Fruit fly (Drosophila melanogaster) whole organism, wandering third instar larva: Measurements from ENCODE around the gene REG.
A peak's percentile ranks its signal among the peaks of the same experiment; 100 is the strongest.

Experiments used
- Abd-B ChIP-seq: fragments of >200 bp; optimal IDR thresholded peaks from 2 replicates; lab custom pipeline; 2017; ENCODE audit warnings: missing biosample characterization, missing genetic modification characterization
- CG32264 ChIP-seq: fragments of 200-800 bp; sonication (Bioruptor generic); optimal IDR thresholded peaks from 2 replicates; lab custom pipeline; 2016; ENCODE audit warnings: missing biosample characterization, missing genetic modification characterization
- CG9705 ChIP-seq: fragments of 200-800 bp; sonication (Bioruptor generic); optimal IDR thresholded peaks from 2 replicates; lab custom pipeline; 2018; ENCODE audit warnings: missing biosample characterization, mild to moderate bottlenecking, missing genetic modification characterization
- CrebA ChIP-seq: fragments of 200-800 bp; sonication (Bioruptor generic); optimal IDR thresholded peaks from 2 replicates; lab custom pipeline; 2016; ENCODE audit warnings: missing biosample characterization, mild to moderate bottlenecking, missing genetic modification characterization, borderline replicate concordance
- Dfd ChIP-seq: fragments of >200 bp; optimal IDR thresholded peaks from 2 replicates; lab custom pipeline; 2017; ENCODE audit warnings: missing biosample characterization, missing genetic modification characterization
- Dif ChIP-seq: fragments of 200-275, 200-300 bp; sonication (Bioruptor generic); optimal IDR thresholded peaks from 2 replicates; lab custom pipeline; 2018; ENCODE audit warnings: missing biosample characterization, missing genetic modification characterization; ENCODE audit not compliant: partially characterized antibody
- GATAd ChIP-seq: sonication (Bioruptor generic); optimal IDR thresholded peaks from 2 replicates; lab custom pipeline; 2016; ENCODE audit warnings: missing biosample characterization, missing genetic modification characterization
- HLH106 ChIP-seq: fragments of 200-800 bp; optimal IDR thresholded peaks from 3 replicates; lab custom pipeline; 2019; ENCODE audit warnings: missing biosample characterization, mild to moderate bottlenecking, missing genetic modification characterization, moderate library complexity
- Hnf4 ChIP-seq: fragments of 200-800 bp; sonication (Bioruptor generic); optimal IDR thresholded peaks from 2 replicates; lab custom pipeline; 2016; ENCODE audit warnings: missing biosample characterization, mild to moderate bottlenecking, missing genetic modification characterization
- Hr78 ChIP-seq: fragments of >200 bp; optimal IDR thresholded peaks from 2 replicates; lab custom pipeline; 2017; ENCODE audit warnings: missing biosample characterization, missing genetic modification characterization
- Hr83 ChIP-seq: fragments of 200-300 bp; sonication (Bioruptor generic); optimal IDR thresholded peaks from 2 replicates; lab custom pipeline; 2016; ENCODE audit warnings: missing biosample characterization, mild to moderate bottlenecking, missing genetic modification characterization, moderate library complexity; ENCODE audit not compliant: poor library complexity, severe bottlenecking
- Jra ChIP-seq: sonication (Bioruptor generic); optimal IDR thresholded peaks from 2 replicates; lab custom pipeline; 2016; ENCODE audit warnings: missing biosample characterization, missing genetic modification characterization
- Mio ChIP-seq: sonication (Bioruptor generic); optimal IDR thresholded peaks from 2 replicates; lab custom pipeline; 2016; ENCODE audit warnings: missing biosample characterization, missing genetic modification characterization
- Myc ChIP-seq: fragments of >200 bp; optimal IDR thresholded peaks from 2 replicates; lab custom pipeline; 2017
- N ChIP-seq: fragments of >200 bp; optimal IDR thresholded peaks from 2 replicates; lab custom pipeline; 2018; ENCODE audit warnings: missing biosample characterization, missing external identifiers, missing genetic modification characterization
- OdsH ChIP-seq: fragments of 200-800 bp; sonication (Bioruptor generic); optimal IDR thresholded peaks from 2 replicates; lab custom pipeline; 2016; ENCODE audit warnings: missing biosample characterization, mild to moderate bottlenecking, missing genetic modification characterization
- Rel ChIP-seq, 2 experiments: fragments of 200-800 bp; sonication (Bioruptor generic) in 1 of 2; optimal IDR thresholded peaks; 2 replicates in 1 of 2; 3 replicates in 1 of 2; lab custom pipeline; 2016 to 2019; ENCODE audit warnings: mild to moderate bottlenecking in 2 of 2, missing biosample characterization in 2 of 2, missing genetic modification characterization in 2 of 2, moderate library complexity in 1 of 2
- Sp1 ChIP-seq: fragments of 200-800 bp; sonication (Bioruptor generic); optimal IDR thresholded peaks from 3 replicates; lab custom pipeline; 2019; ENCODE audit warnings: missing biosample characterization, mild to moderate bottlenecking, missing genetic modification characterization, moderate library complexity
- Vsx2 ChIP-seq: fragments of 200-300, 225-300 bp; sonication (Bioruptor generic); optimal IDR thresholded peaks from 2 replicates; lab custom pipeline; 2018; ENCODE audit warnings: missing biosample characterization, missing genetic modification characterization; ENCODE audit not compliant: partially characterized antibody
- br ChIP-seq: fragments of 200-800 bp; sonication (Bioruptor generic); optimal IDR thresholded peaks from 2 replicates; lab custom pipeline; 2016; ENCODE audit warnings: missing biosample characterization, missing genetic modification characterization
- brk ChIP-seq: fragments of 200-800 bp; sonication (Bioruptor generic); optimal IDR thresholded peaks from 2 replicates; lab custom pipeline; 2016; ENCODE audit warnings: missing biosample characterization, mild to moderate bottlenecking, missing genetic modification characterization
- dl ChIP-seq, 2 experiments: fragments of 175-275, 200-275 bp in 1 of 2; fragments of 200-275 bp in 1 of 2; sonication (Bioruptor generic); optimal IDR thresholded peaks; lab custom pipeline; 2018; ENCODE audit warnings: mild to moderate bottlenecking in 2 of 2, missing biosample characterization in 2 of 2, missing genetic modification characterization in 2 of 2, moderate library complexity in 2 of 2; ENCODE audit not compliant: partially characterized antibody in 2 of 2, insufficient read depth in 1 of 2
- dmrt93B ChIP-seq: fragments of 200-800 bp; sonication (Bioruptor generic); optimal IDR thresholded peaks from 2 replicates; lab custom pipeline; 2018; ENCODE audit warnings: missing biosample characterization, mild to moderate bottlenecking, missing genetic modification characterization
- dsf ChIP-seq: sonication (Bioruptor generic); optimal IDR thresholded peaks from 2 replicates; lab custom pipeline; 2016; ENCODE audit warnings: missing biosample characterization, missing genetic modification characterization, borderline replicate concordance
- ey ChIP-seq: fragments of 200-800 bp; sonication (Bioruptor generic); optimal IDR thresholded peaks from 2 replicates; lab custom pipeline; 2016; ENCODE audit warnings: missing biosample characterization, missing genetic modification characterization
- foxo ChIP-seq, 2 experiments: fragments of 200-800 bp; sonication (Bioruptor generic); optimal IDR thresholded peaks; 2 replicates in 1 of 2; 3 replicates in 1 of 2; lab custom pipeline; 2016 to 2017; ENCODE audit warnings: missing biosample characterization in 2 of 2, missing genetic modification characterization in 2 of 2
- fru ChIP-seq: fragments of 200-800 bp; sonication (Bioruptor generic); optimal IDR thresholded peaks from 3 replicates; lab custom pipeline; 2016; ENCODE audit warnings: missing biosample characterization, mild to moderate bottlenecking, missing genetic modification characterization
- h ChIP-seq: fragments of 200-800 bp; sonication (Bioruptor generic); optimal IDR thresholded peaks from 3 replicates; lab custom pipeline; 2016; ENCODE audit warnings: missing biosample characterization, mild to moderate bottlenecking, missing genetic modification characterization
- jim ChIP-seq: fragments of 175-275, 200-325 bp; sonication (Bioruptor generic); optimal IDR thresholded peaks from 2 replicates; lab custom pipeline; 2016; ENCODE audit warnings: missing biosample characterization, mild to moderate bottlenecking, missing genetic modification characterization
- lola ChIP-seq: fragments of >200 bp; optimal IDR thresholded peaks from 2 replicates; lab custom pipeline; 2017; ENCODE audit warnings: missing biosample characterization, missing genetic modification characterization
- pan ChIP-seq: fragments of >200 bp; optimal IDR thresholded peaks from 2 replicates; lab custom pipeline; 2017
- psq ChIP-seq: fragments of 200-800 bp; sonication (Bioruptor generic); optimal IDR thresholded peaks from 3 replicates; lab custom pipeline; 2017; ENCODE audit warnings: missing biosample characterization, mild to moderate bottlenecking, missing genetic modification characterization, moderate library complexity
- rgr ChIP-seq: fragments of 200-800 bp; sonication (Bioruptor generic); optimal IDR thresholded peaks from 3 replicates; lab custom pipeline; 2016; ENCODE audit warnings: missing biosample characterization, mild to moderate bottlenecking, missing genetic modification characterization
- sage ChIP-seq: fragments of 200-800 bp; sonication (Bioruptor generic); optimal IDR thresholded peaks from 2 replicates; lab custom pipeline; 2016; ENCODE audit warnings: missing biosample characterization, mild to moderate bottlenecking, missing genetic modification characterization
- sv ChIP-seq: fragments of 200-800 bp; sonication (Bioruptor generic); optimal IDR thresholded peaks from 3 replicates; lab custom pipeline; 2016; ENCODE audit warnings: missing biosample characterization, missing genetic modification characterization
- tai ChIP-seq: sonication (Bioruptor generic); optimal IDR thresholded peaks from 2 replicates; lab custom pipeline; 2016; ENCODE audit warnings: missing biosample characterization, missing genetic modification characterization
- usp ChIP-seq: fragments of >200 bp; optimal IDR thresholded peaks from 2 replicates; lab custom pipeline; 2017; ENCODE audit warnings: missing biosample characterization, missing genetic modification characterization
- woc ChIP-seq: sonication (Bioruptor generic); optimal IDR thresholded peaks from 2 replicates; lab custom pipeline; 2016; ENCODE audit warnings: missing biosample characterization, mild to moderate bottlenecking, missing genetic modification characterization

Gene REG

DNA sequence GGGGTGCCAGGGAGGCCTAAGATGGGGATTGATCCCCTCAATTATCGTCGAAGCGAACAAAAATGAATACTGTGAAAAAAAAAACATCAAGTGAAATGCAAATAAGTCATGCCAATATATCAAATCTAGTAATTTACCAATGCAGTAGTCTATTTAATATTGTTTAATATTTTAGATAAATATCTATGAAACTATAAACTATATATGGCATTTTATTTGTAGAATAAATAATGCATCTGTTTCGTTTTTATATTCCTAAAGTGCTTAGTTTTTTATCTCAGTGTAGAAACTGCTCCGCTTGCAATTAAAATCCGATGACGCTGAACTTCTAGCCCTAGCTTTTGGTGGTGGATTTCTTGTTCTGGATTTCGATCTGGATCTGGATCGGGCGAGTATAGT is 16.1 kb downstream of the REG start:
- TF ChIP-seq rgr (GFP tag; lab: Kevin White, UChicago) = no peak
- no peak for TF ChIP-seq woc (GFP tag; lab: Kevin White, UChicago)
- no peak for TF ChIP-seq Abd-B (GFP tag; lab: Kevin White, UChicago)
- no peak for TF ChIP-seq Mio (GFP tag; lab: Kevin White, UChicago)

DNA sequence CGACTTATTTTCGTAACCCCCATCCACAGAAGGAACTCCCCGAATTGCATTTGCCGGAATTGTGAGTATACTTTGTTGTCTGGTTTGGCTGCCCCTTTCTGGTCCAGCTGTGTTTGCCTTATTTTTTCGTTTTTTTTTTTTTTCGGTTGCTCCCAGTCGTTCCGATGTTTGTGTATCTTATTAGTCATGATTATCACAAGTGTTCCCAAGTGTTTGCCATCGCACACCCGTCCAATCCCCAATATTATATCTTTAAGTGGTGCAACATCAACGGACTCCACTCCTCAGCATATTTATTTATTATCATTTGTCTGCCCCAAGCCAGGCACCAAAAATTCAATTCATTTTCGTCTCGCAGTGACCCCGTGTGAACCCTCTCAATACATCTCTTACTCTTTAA is 17.1 kb downstream of the REG start:
- TF ChIP-seq Hr83 (peak; percentile 28), GATAd (GFP tag; lab: Kevin White, UChicago) (no peak), Rel (GFP tag; optimal IDR thresholded peaks at IDR 0.05; lab: Kevin White, UChicago) (no peak), Rel (tag; optimal IDR thresholded peaks at IDR 0.05; lab: Kevin White, UChicago) (peak; percentile 72), brk (GFP tag; lab: Kevin White, UChicago) (no peak), Myc (lab: Kevin White, UChicago) (no peak), woc (GFP tag; lab: Kevin White, UChicago) (no peak), sv (GFP tag; lab: Kevin White, UChicago) (no peak), ey (GFP tag; lab: Kevin White, UChicago) (no peak), psq (GFP tag; lab: Kevin White, UChicago) (peak; percentile 11), Vsx2 (GFP tag; lab: Kevin White, UChicago) (no peak), usp (GFP tag; lab: Kevin White, UChicago) (no peak), dsf (no peak), CG9705 (GFP tag; lab: Kevin White, UChicago) (no peak), foxo (GFP tag; optimal IDR thresholded peaks at IDR 0.05; lab: Kevin White, UChicago) (peak in 1 of 2 experiments; percentile 20), Dif (GFP tag; lab: Kevin White, UChicago) (no peak), tai (no peak), lola (GFP tag; lab: Kevin White, UChicago) (no peak), Sp1 (GFP tag; lab: Kevin White, UChicago) (no peak), dmrt93B (GFP tag; lab: Kevin White, UChicago) (no peak), jim (no peak), sage (GFP tag; lab: Kevin White, UChicago) (no peak), N (GFP tag; lab: Kevin White, UChicago) (no peak), OdsH (GFP tag; lab: Kevin White, UChicago) (peak; percentile 28), fru (GFP tag; lab: Kevin White, UChicago) (peak; percentile 8), Dfd (GFP tag; lab: Kevin White, UChicago) (no peak), CG32264 (GFP tag; lab: Kevin White, UChicago) (no peak), br (GFP tag; lab: Kevin White, UChicago) (peak; percentile 0), Hnf4 (GFP tag; lab: Kevin White, UChicago) (no peak), pan (lab: Kevin White, UChicago) (no peak), Jra (GFP tag; lab: Kevin White, UChicago) (no peak), Mio (GFP tag; lab: Kevin White, UChicago) (no peak), HLH106 (no peak), Abd-B (GFP tag; lab: Kevin White, UChicago) (no peak), rgr (GFP tag; lab: Kevin White, UChicago) (peak; percentile 51), CrebA (no peak), Hr78 (GFP tag; lab: Kevin White, UChicago) (no peak), dl (GFP tag; optimal IDR thresholded peaks at IDR 0.05; lab: Kevin White, UChicago; ENCODE audit: insufficient read depth in 1 of 2, partially characterized antibody in 2 of 2) (no peak), h (peak; percentile 15)

- TF ChIP-seq CG32264 (GFP tag; lab: Kevin White, UChicago) (no peak), Abd-B (GFP tag; lab: Kevin White, UChicago) (no peak), Sp1 (GFP tag; lab: Kevin White, UChicago) (no peak), dmrt93B (GFP tag; lab: Kevin White, UChicago) (no peak)
- TF ChIP-seq, all 38 proteins: peak for 0
These were observed 17.7 kb downstream of the REG start for dm6 chrX:13229824-13230223.
